Fruit fly (Drosophila melanogaster): Measurements from ENCODE around the gene CG5984.
A peak's percentile ranks its signal among the peaks of the same experiment; 100 is the strongest.

The CG5984 gene

dm6 chr3R:27274533-27275447 is 27.0 kb upstream of the CG5984 start, which contains the start of gene CG5938 (continued):
- TF ChIP-seq Mad (GFP tag; optimal IDR thresholded peaks at IDR 0.05): no peak
- TF ChIP-seq Deaf1 (tag; optimal IDR thresholded peaks at IDR 0.05): peak; percentile 35
- no peak for TF ChIP-seq gcm2 (GFP tag; optimal IDR thresholded peaks at IDR 0.05)
- no peak for TF ChIP-seq CG12219 (GFP tag; optimal IDR thresholded peaks at IDR 0.05)
- no peak for TF ChIP-seq psq (GFP tag; optimal IDR thresholded peaks at IDR 0.05)
- TF ChIP-seq zen (tag; optimal IDR thresholded peaks at IDR 0.05): peak; percentile 34
- peak; percentile 4 for TF ChIP-seq CG8478 (optimal IDR thresholded peaks at IDR 0.05)
- no peak for TF ChIP-seq CG6175 (GFP tag; IDR thresholded peaks at IDR 0.05)
- TF ChIP-seq ind (GFP tag; optimal IDR thresholded peaks at IDR 0.05): peak; percentile 14
- TF ChIP-seq slp2 (GFP tag; optimal IDR thresholded peaks at IDR 0.05): no peak
- peak; percentile 17 for TF ChIP-seq twi (tag; optimal IDR thresholded peaks at IDR 0.05)
- no peak for TF ChIP-seq Six4 (GFP tag; optimal IDR thresholded peaks at IDR 0.05)
- TF ChIP-seq vfl (GFP tag; optimal IDR thresholded peaks at IDR 0.05): no peak
- peak; percentile 40 for TF ChIP-seq tap (tag; optimal IDR thresholded peaks at IDR 0.05)
- no peak for TF ChIP-seq Doc2 (GFP tag; IDR thresholded peaks at IDR 0.05)
- TF ChIP-seq CG4617 (GFP tag; optimal IDR thresholded peaks at IDR 0.05; ENCODE audit: borderline replicate concordance): peak; percentile 90
- no peak for TF ChIP-seq pita (GFP tag; optimal IDR thresholded peaks at IDR 0.05)
- no peak for TF ChIP-seq shn (GFP tag; optimal IDR thresholded peaks at IDR 0.05)
- TF ChIP-seq MBD-R2 (GFP tag; IDR thresholded peaks at IDR 0.05): peak; percentile 38; the same call in 1 of the 2 replicates
- no peak for TF ChIP-seq Hand (GFP tag; optimal IDR thresholded peaks at IDR 0.05)
- TF ChIP-seq CG43689 (GFP tag; IDR thresholded peaks at IDR 0.05): no peak
- TF ChIP-seq sens (GFP tag): no peak
- no peak for TF ChIP-seq CG8359 (GFP tag; optimal IDR thresholded peaks at IDR 0.05; ENCODE audit: borderline replicate concordance)
- no peak for TF ChIP-seq CG11085 (GFP tag; IDR thresholded peaks at IDR 0.05)
- TF ChIP-seq sim (GFP tag; IDR thresholded peaks at IDR 0.05): no peak
- no peak for TF ChIP-seq en (GFP tag; optimal IDR thresholded peaks at IDR 0.05)
- TF ChIP-seq CG33557 (GFP tag; optimal IDR thresholded peaks at IDR 0.05): no peak
- no peak for TF ChIP-seq trh (GFP tag; optimal IDR thresholded peaks at IDR 0.05)
- no peak for TF ChIP-seq Chrac-16 (GFP tag; optimal IDR thresholded peaks at IDR 0.05)
- no peak for TF ChIP-seq CG18011 (GFP tag; optimal IDR thresholded peaks at IDR 0.05)
- TF ChIP-seq Spps (tag; optimal IDR thresholded peaks at IDR 0.05): no peak
- TF ChIP-seq HLH3B (GFP tag; IDR thresholded peaks at IDR 0.05): no peak
- TF ChIP-seq h (optimal IDR thresholded peaks at IDR 0.05): no peak
- TF ChIP-seq CG11696 (GFP tag; IDR thresholded peaks at IDR 0.05): no peak
- TF ChIP-seq CG1792 (GFP tag; optimal IDR thresholded peaks at IDR 0.05): no peak
- peak; percentile 62 for TF ChIP-seq CG4360 (GFP tag; IDR thresholded peaks at IDR 0.05)
- TF ChIP-seq CG13296 (GFP tag; optimal IDR thresholded peaks at IDR 0.05): no peak
- TF ChIP-seq D (optimal IDR thresholded peaks at IDR 0.05): no peak
- TF ChIP-seq D (GFP tag; optimal IDR thresholded peaks at IDR 0.05): no peak
- no peak for TF ChIP-seq nerfin-2 (GFP tag; IDR thresholded peaks at IDR 0.05; ENCODE audit: partially characterized antibody)
- TF ChIP-seq tgo (GFP tag; IDR thresholded peaks at IDR 0.05): peak; percentile 20; the same call in 1 of the 3 replicates
- no peak for TF ChIP-seq pan (optimal IDR thresholded peaks at IDR 0.05)
- TF ChIP-seq pan (GFP tag; optimal IDR thresholded peaks at IDR 0.05 in 1 of 2, IDR thresholded peaks at IDR 0.05 in 1 of 2): no peak
- no peak for TF ChIP-seq CG30431 (GFP tag; optimal IDR thresholded peaks at IDR 0.05)
- no peak for TF ChIP-seq rib (GFP tag; IDR thresholded peaks at IDR 0.05)
- peak; percentile 22 for TF ChIP-seq Fer1 (GFP tag; optimal IDR thresholded peaks at IDR 0.05)
- TF ChIP-seq CG11247 (GFP tag; IDR thresholded peaks at IDR 0.05): no peak
- TF ChIP-seq stc (GFP tag; IDR thresholded peaks at IDR 0.05): no peak
- TF ChIP-seq ssp (GFP tag; IDR thresholded peaks at IDR 0.05): no peak
- TF ChIP-seq CG3281 (GFP tag; optimal IDR thresholded peaks at IDR 0.05): peak; percentile 30
- TF ChIP-seq CG1024 (GFP tag; IDR thresholded peaks at IDR 0.05): no peak
- peak; percentile 18 for TF ChIP-seq CG7839 (tag; optimal IDR thresholded peaks at IDR 0.05)
